Fruit fly (Drosophila melanogaster) whole organism, embryonic: Measurements from ENCODE around the gene Ilp7.

Experiments
- Ada2b ChIP-seq: fragments of 200-800 bp; sonication (Bioruptor generic); IDR thresholded peaks from 2 replicates; pipeline ENCODE4 v1.3.6; 2022; ENCODE audit warnings: missing biosample characterization, missing genetic modification characterization
- CG10209 ChIP-seq: fragments of 200-800 bp; sonication (Bioruptor generic); optimal IDR thresholded peaks from 3 replicates; lab custom pipeline; 2017; ENCODE audit warnings: missing biosample characterization, mild to moderate bottlenecking, missing genetic modification characterization, missing genetic modification reagents
- CG10959 ChIP-seq: fragments of 200-800 bp; sonication (Bioruptor generic); IDR thresholded peaks from 2 replicates; pipeline ENCODE4 v1.3.6; 2022; ENCODE audit warnings: missing biosample characterization, missing genetic modification characterization
- CG11504 ChIP-seq: fragments of 200-800 bp; sonication (Bioruptor generic); optimal IDR thresholded peaks from 3 replicates; lab custom pipeline; 2019; ENCODE audit warnings: missing biosample characterization, mild to moderate bottlenecking, missing genetic modification characterization, moderate library complexity
- CG13775 ChIP-seq: fragments of 200-800 bp; sonication (Bioruptor generic); optimal IDR thresholded peaks from 3 replicates; lab custom pipeline; 2017; ENCODE audit warnings: missing biosample characterization, mild to moderate bottlenecking, missing genetic modification characterization
- CG15514 ChIP-seq: fragments of 200-800 bp; sonication (Bioruptor generic); optimal IDR thresholded peaks from 3 replicates; lab custom pipeline; 2017; ENCODE audit warnings: missing biosample characterization, missing genetic modification characterization, mild to moderate bottlenecking, moderate library complexity, missing genetic modification reagents
- CG17186 ChIP-seq: fragments of 200-800 bp; sonication (Bioruptor generic); optimal IDR thresholded peaks from 3 replicates; lab custom pipeline; 2017; ENCODE audit warnings: missing biosample characterization, missing genetic modification reagents, missing genetic modification characterization
- CG17385 ChIP-seq: fragments of 200-800 bp; sonication (Bioruptor generic); optimal IDR thresholded peaks from 3 replicates; lab custom pipeline; 2018; ENCODE audit warnings: missing biosample characterization, mild to moderate bottlenecking, missing genetic modification characterization
- CG30403 ChIP-seq: fragments of 200-800 bp; sonication (Bioruptor generic); optimal IDR thresholded peaks from 3 replicates; lab custom pipeline; 2016; ENCODE audit warnings: missing biosample characterization, missing genetic modification characterization
- CG3163 ChIP-seq: fragments of 200-800 bp; sonication (Bioruptor generic); optimal IDR thresholded peaks from 3 replicates; lab custom pipeline; 2016; ENCODE audit warnings: missing biosample characterization, missing genetic modification characterization
- CG6175 ChIP-seq: fragments of 200-800 bp; sonication (Bioruptor generic); IDR thresholded peaks from 3 replicates; pipeline ENCODE4 v1.3.6; 2022; ENCODE audit warnings: missing biosample characterization, missing genetic modification characterization
- CG6683 ChIP-seq: fragments of 200-800 bp; sonication (Bioruptor generic); optimal IDR thresholded peaks from 2 replicates; lab custom pipeline; 2017; ENCODE audit warnings: missing biosample characterization, mild to moderate bottlenecking, missing genetic modification characterization, missing genetic modification reagents
- CG7786 ChIP-seq: fragments of 200-800 bp; sonication (Bioruptor generic); optimal IDR thresholded peaks from 2 replicates; lab custom pipeline; 2016; ENCODE audit warnings: missing biosample characterization, missing genetic modification characterization
- CG9215 ChIP-seq: fragments of 200-800 bp; sonication (Bioruptor generic); IDR thresholded peaks from 2 replicates; pipeline ENCODE4 v1.3.6; 2022; ENCODE audit warnings: missing biosample characterization, missing genetic modification characterization
- CG9817 ChIP-seq: fragments of 200-800 bp; sonication (Bioruptor generic); optimal IDR thresholded peaks from 2 replicates; lab custom pipeline; 2018; ENCODE audit warnings: missing biosample characterization, mild to moderate bottlenecking, missing genetic modification characterization, moderate library complexity
- CHES-1-like ChIP-seq: fragments of 200-800 bp; sonication (Bioruptor generic); optimal IDR thresholded peaks from 2 replicates; lab custom pipeline; 2016; ENCODE audit warnings: missing biosample characterization, missing genetic modification characterization
- Dbx ChIP-seq: fragments of 200-800 bp; sonication (Bioruptor generic); IDR thresholded peaks from 3 replicates; pipeline ENCODE4 v1.3.6; 2022; ENCODE audit warnings: missing biosample characterization, missing genetic modification characterization
- Gug ChIP-seq: fragments of 200-800 bp; sonication (Bioruptor generic); IDR thresholded peaks from 4 replicates; pipeline ENCODE4 v1.3.6; 2022; ENCODE audit warnings: missing biosample characterization, missing genetic modification characterization
- Hand ChIP-seq: fragments of 200-800 bp; sonication (Bioruptor generic); optimal IDR thresholded peaks from 2 replicates; lab custom pipeline; 2017; ENCODE audit warnings: mild to moderate bottlenecking, missing biosample characterization, missing genetic modification reagents, missing genetic modification characterization
- HmgZ ChIP-seq: fragments of 200-800 bp; sonication (Bioruptor generic); optimal IDR thresholded peaks from 2 replicates; lab custom pipeline; 2018; ENCODE audit warnings: missing biosample characterization, mild to moderate bottlenecking, missing genetic modification characterization
- Hmr ChIP-seq: fragments of 200-800 bp; sonication (Bioruptor generic); optimal IDR thresholded peaks from 3 replicates; lab custom pipeline; 2017; ENCODE audit warnings: mild to moderate bottlenecking, missing biosample characterization, missing genetic modification reagents, missing genetic modification characterization
- Hsf ChIP-seq: fragments of 200-800 bp; sonication (Bioruptor generic); optimal IDR thresholded peaks from 3 replicates; lab custom pipeline; 2016; ENCODE audit warnings: missing biosample characterization, missing genetic modification characterization
- MBD-R2 ChIP-seq: fragments of 200-800 bp; sonication (Bioruptor generic); IDR thresholded peaks from 2 replicates; pipeline ENCODE4 v1.3.6; 2022; ENCODE audit warnings: missing biosample characterization, missing genetic modification characterization
- NfI ChIP-seq: fragments of 200-800 bp; sonication (Bioruptor generic); optimal IDR thresholded peaks from 3 replicates; lab custom pipeline; 2018; ENCODE audit warnings: missing biosample characterization, mild to moderate bottlenecking, missing genetic modification characterization, moderate library complexity
- PHDP ChIP-seq: fragments of 200-800 bp; sonication (Bioruptor generic); optimal IDR thresholded peaks from 3 replicates; lab custom pipeline; 2018; ENCODE audit warnings: missing biosample characterization, mild to moderate bottlenecking, missing genetic modification characterization, moderate library complexity
- Rfx ChIP-seq: fragments of 200-800 bp; sonication (Bioruptor generic); IDR thresholded peaks from 2 replicates; pipeline ENCODE4 v1.3.6; 2022; ENCODE audit warnings: missing biosample characterization, missing genetic modification characterization
- Sox102F ChIP-seq: fragments of 200-800 bp; sonication (Bioruptor generic); optimal IDR thresholded peaks from 2 replicates; lab custom pipeline; 2018; ENCODE audit warnings: missing biosample characterization, mild to moderate bottlenecking, missing genetic modification characterization, moderate library complexity
- Spps ChIP-seq: fragments of 200-800 bp; sonication (Bioruptor generic); optimal IDR thresholded peaks from 2 replicates; lab custom pipeline; 2018; ENCODE audit warnings: missing biosample characterization, mild to moderate bottlenecking, missing genetic modification characterization
- TFAM ChIP-seq: fragments of 200-800 bp; sonication (Bioruptor generic); optimal IDR thresholded peaks from 2 replicates; lab custom pipeline; 2017; ENCODE audit warnings: missing biosample characterization, missing genetic modification characterization, inconsistent platforms
- Trl ChIP-seq, 3 experiments: fragments of >200 bp in 2 of 3; fragments of 200-800 bp in 1 of 3; sonication (Bioruptor generic) in 1 of 3; optimal IDR thresholded peaks; 2 replicates in 1 of 3; 3 replicates in 2 of 3; lab custom pipeline; 2016 to 2017; ENCODE audit warnings: missing biosample characterization in 1 of 3, missing genetic modification characterization in 1 of 3
- amos ChIP-seq: fragments of 200-800 bp; sonication (Bioruptor generic); IDR thresholded peaks from 2 replicates; pipeline ENCODE4 v1.3.6; 2022; ENCODE audit warnings: missing biosample characterization, missing genetic modification characterization; ENCODE audit not compliant: partially characterized antibody
- bab2 ChIP-seq: fragments of 200-800 bp; sonication (Bioruptor generic); optimal IDR thresholded peaks from 2 replicates; lab custom pipeline; 2016; ENCODE audit warnings: missing biosample characterization, missing genetic modification characterization
- bbx ChIP-seq: fragments of 200-800 bp; sonication (Bioruptor generic); IDR thresholded peaks from 2 replicates; pipeline ENCODE4 v1.3.6; 2022; ENCODE audit warnings: missing biosample characterization, missing genetic modification characterization; ENCODE audit not compliant: partially characterized antibody
- bsh ChIP-seq, 2 experiments: fragments of 200-800 bp; sonication (Bioruptor generic); optimal IDR thresholded peaks; 2 replicates each; lab custom pipeline; 2017 to 2018; ENCODE audit warnings: mild to moderate bottlenecking in 2 of 2, missing biosample characterization in 2 of 2, missing genetic modification characterization in 2 of 2, moderate library complexity in 1 of 2
- chif ChIP-seq, 2 experiments: fragments of 200-800 bp; sonication (Bioruptor generic); optimal IDR thresholded peaks; 3 replicates each; lab custom pipeline; 2016; ENCODE audit warnings: missing biosample characterization in 2 of 2, missing genetic modification characterization in 2 of 2
- dysf ChIP-seq: fragments of 200-800 bp; sonication (Bioruptor generic); IDR thresholded peaks from 3 replicates; pipeline ENCODE4 v1.3.6; 2022; ENCODE audit warnings: missing biosample characterization, missing genetic modification characterization
- fd102C ChIP-seq: fragments of 200-800 bp; sonication (Bioruptor generic); optimal IDR thresholded peaks from 2 replicates; lab custom pipeline; 2018; ENCODE audit warnings: missing biosample characterization, mild to moderate bottlenecking, missing genetic modification characterization, moderate library complexity
- lab ChIP-seq: fragments of 200-800 bp; sonication (Bioruptor generic); optimal IDR thresholded peaks from 3 replicates; lab custom pipeline; 2017; ENCODE audit warnings: missing biosample characterization, missing genetic modification characterization, mild to moderate bottlenecking, moderate library complexity, missing genetic modification reagents
- mam ChIP-seq: fragments of 200-800 bp; sonication (Bioruptor generic); optimal IDR thresholded peaks from 3 replicates; lab custom pipeline; 2016; ENCODE audit warnings: missing biosample characterization, missing genetic modification characterization
- pfk ChIP-seq: fragments of 200-800 bp; sonication (Bioruptor generic); optimal IDR thresholded peaks from 2 replicates; lab custom pipeline; 2018; ENCODE audit warnings: missing biosample characterization, mild to moderate bottlenecking, missing genetic modification characterization, moderate library complexity
- rib ChIP-seq: fragments of 200-800 bp; sonication (Bioruptor generic); IDR thresholded peaks from 2 replicates; pipeline ENCODE4 v1.3.6; 2022; ENCODE audit warnings: missing biosample characterization, missing genetic modification characterization
- row ChIP-seq: fragments of 200-800 bp; sonication (Bioruptor generic); IDR thresholded peaks from 3 replicates; pipeline ENCODE4 v1.3.6; 2022; ENCODE audit warnings: missing biosample characterization, missing genetic modification characterization
- scrt ChIP-seq: fragments of 200-800 bp; sonication (Bioruptor generic); optimal IDR thresholded peaks from 2 replicates; lab custom pipeline; 2018; ENCODE audit warnings: missing biosample characterization, mild to moderate bottlenecking, missing genetic modification characterization, moderate library complexity
- sisA ChIP-seq: fragments of 200-800 bp; sonication (Bioruptor generic); IDR thresholded peaks from 2 replicates; pipeline ENCODE4 v1.3.6; 2022; ENCODE audit warnings: missing biosample characterization, missing genetic modification characterization
- tna ChIP-seq: fragments of 200-800 bp; sonication (Bioruptor generic); IDR thresholded peaks from 2 replicates; pipeline ENCODE4 v1.3.6; 2022; ENCODE audit warnings: missing biosample characterization, missing genetic modification characterization; ENCODE audit not compliant: partially characterized antibody
- toy ChIP-seq: fragments of 200-800 bp; sonication (Bioruptor generic); IDR thresholded peaks from 2 replicates; pipeline ENCODE4 v1.3.6; 2022; ENCODE audit warnings: missing biosample characterization, missing genetic modification characterization
- zfh2 ChIP-seq: fragments of 200-800 bp; sonication (Bioruptor generic); optimal IDR thresholded peaks from 2 replicates; lab custom pipeline; 2016; ENCODE audit warnings: missing biosample characterization, missing genetic modification characterization

Ilp7 gene

DNA sequence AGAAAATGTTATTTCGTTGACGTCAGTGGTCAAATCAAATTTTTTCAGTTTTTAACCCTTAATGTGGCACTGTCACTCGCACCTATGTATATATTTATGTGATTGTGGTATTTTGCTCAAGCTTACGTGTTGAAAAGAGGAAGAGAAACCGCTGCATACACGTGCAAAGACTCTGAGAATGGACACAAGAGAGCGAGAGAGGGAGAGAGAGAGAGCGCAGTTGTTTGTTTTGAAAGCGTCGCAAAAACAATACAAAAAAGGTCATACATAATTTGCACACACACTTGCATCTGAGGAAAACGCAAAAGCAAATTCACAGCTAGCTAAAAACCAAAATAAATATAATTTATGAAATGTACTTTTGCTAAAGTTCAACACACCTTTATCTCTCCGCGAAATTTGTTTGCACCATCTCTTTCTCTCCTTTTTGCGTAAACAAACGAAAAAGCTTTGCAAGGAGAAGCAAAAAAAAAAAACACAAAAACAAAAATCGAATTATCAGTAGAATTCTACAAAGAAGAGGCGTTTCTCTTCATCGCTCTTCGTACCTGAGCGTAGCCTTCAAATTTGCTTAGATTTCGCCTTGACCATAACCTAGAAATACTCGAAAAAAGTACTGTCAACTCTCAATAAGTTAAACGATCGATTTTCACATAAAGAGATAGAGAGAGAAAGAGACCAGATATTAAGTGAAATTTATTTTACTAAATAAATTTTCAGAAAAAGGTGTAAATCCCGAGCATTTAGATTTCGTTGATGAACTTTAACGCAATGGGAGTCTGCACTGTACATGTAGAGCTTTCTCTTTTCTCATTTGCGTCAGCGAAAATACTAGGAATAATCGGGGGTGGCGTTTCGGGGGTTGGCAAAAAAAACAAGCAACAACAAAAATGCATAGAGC, 4.9 kb downstream of the Ilp7 start (continued):
- peak; percentile 0 for TF ChIP-seq NfI
- peak; percentile 15 for TF ChIP-seq Hsf (GFP tag; lab: Kevin White, UChicago)
- no peak for TF ChIP-seq chif (GFP tag; optimal IDR thresholded peaks at IDR 0.05; lab: Kevin White, UChicago)
- peak; percentile 72; the same call in 3 of the 4 replicates for TF ChIP-seq Gug (GFP tag; lab: Robert Waterston, UW)
- TF ChIP-seq CG9215 (GFP tag; lab: Robert Waterston, UW) = peak; percentile 74
- TF ChIP-seq CHES-1-like (GFP tag; lab: Kevin White, UChicago) = peak; percentile 45
- no peak for TF ChIP-seq amos (GFP tag; lab: Robert Waterston, UW)
- peak; percentile 16 for TF ChIP-seq scrt (GFP tag; lab: Kevin White, UChicago)
- TF ChIP-seq CG30403 (GFP tag; lab: Kevin White, UChicago) = peak; percentile 33
- TF ChIP-seq CG13775 (GFP tag; lab: Kevin White, UChicago) = peak; percentile 43
- TF ChIP-seq bsh (GFP tag; optimal IDR thresholded peaks at IDR 0.05; lab: Kevin White, UChicago) = peak in 1 of 2 experiments; percentile 20
- TF ChIP-seq Sox102F = peak; percentile 17
- peak; percentile 87 to 99 for TF ChIP-seq Trl (optimal IDR thresholded peaks at IDR 0.05; lab: Kevin White, UChicago)
- no peak for TF ChIP-seq Trl (GFP tag; optimal IDR thresholded peaks at IDR 0.05; lab: Kevin White, UChicago)
- no peak for TF ChIP-seq Spps (tag; lab: Kevin White, UChicago)
- TF ChIP-seq rib (GFP tag; lab: Robert Waterston, UW) = peak; percentile 61
- TF ChIP-seq CG11504 = peak; percentile 40
- TF ChIP-seq sisA (GFP tag; lab: Robert Waterston, UW) = peak; percentile 59; the same call in 1 of the 2 replicates
- TF ChIP-seq CG10959 = 0 out of 2 replicates have a peak, but pooled peaks have one; percentile 18
- TF ChIP-seq CG6175 = peak; percentile 55; the same call in 2 of the 3 replicates
- TF ChIP-seq CG6683 = peak; percentile 3
- peak; percentile 80 for TF ChIP-seq lab (GFP tag; lab: Kevin White, UChicago)
- TF ChIP-seq Ada2b (GFP tag; lab: Robert Waterston, UW) = peak; percentile 61
- TF ChIP-seq CG17186 (GFP tag; lab: Kevin White, UChicago) = no peak
- TF ChIP-seq Hmr (GFP tag; lab: Kevin White, UChicago) = peak; percentile 65
- no peak for TF ChIP-seq tna (GFP tag; lab: Robert Waterston, UW)
- no peak for TF ChIP-seq HmgZ
- peak; percentile 85 for TF ChIP-seq CG17385
- peak; percentile 48; the same call in 1 of the 2 replicates for TF ChIP-seq MBD-R2 (GFP tag; lab: Robert Waterston, UW)
- 0 out of 2 replicates have a peak, but pooled peaks have one; percentile 17 for TF ChIP-seq toy (GFP tag; lab: Robert Waterston, UW)
- TF ChIP-seq zfh2 = peak; percentile 85
- no peak for TF ChIP-seq CG10209
- peak; percentile 63 for TF ChIP-seq dysf
- TF ChIP-seq fd102C = no peak
- TF ChIP-seq bab2 (GFP tag; lab: Kevin White, UChicago) = peak; percentile 52
- peak; percentile 33 for TF ChIP-seq CG15514 (GFP tag; lab: Kevin White, UChicago)
- TF ChIP-seq PHDP (tag; lab: Kevin White, UChicago) = peak; percentile 19
- no peak for TF ChIP-seq pfk (GFP tag; lab: Kevin White, UChicago)
- peak; percentile 64 for TF ChIP-seq CG3163 (GFP tag; lab: Kevin White, UChicago)
- peak; percentile 47 for TF ChIP-seq CG9817 (tag; lab: Kevin White, UChicago)
- no peak for TF ChIP-seq TFAM
- peak; percentile 78 for TF ChIP-seq Rfx (GFP tag; lab: Robert Waterston, UW)
- TF ChIP-seq CG7786 = peak; percentile 76
- peak; percentile 87 for TF ChIP-seq Dbx (GFP tag; lab: Robert Waterston, UW)
- TF ChIP-seq Hand (GFP tag; lab: Kevin White, UChicago) = peak; percentile 23
- peak; percentile 71 for TF ChIP-seq mam
- TF ChIP-seq row (GFP tag; lab: Robert Waterston, UW) = peak; percentile 66
- TF ChIP-seq bbx (GFP tag; lab: Robert Waterston, UW) = no peak
